Fruit fly (Drosophila melanogaster) whole organism, embryonic: ENCODE data around the gene Sym.

ENCODE experiments used
- Antp ChIP-seq: fragments of 200-800 bp; sonication (Bioruptor generic); optimal IDR thresholded peaks from 3 replicates; lab custom pipeline; 2016; ENCODE audit warnings: missing biosample characterization, missing genetic modification characterization
- B-H1 ChIP-seq: fragments of 200-800 bp; sonication (Bioruptor generic); IDR thresholded peaks from 3 replicates; pipeline ENCODE4 v1.3.6; 2022; ENCODE audit warnings: missing biosample characterization, missing genetic modification characterization
- Bdp1 ChIP-seq: fragments of 200-800 bp; sonication (Bioruptor generic); optimal IDR thresholded peaks from 3 replicates; lab custom pipeline; 2016; ENCODE audit warnings: missing biosample characterization, missing genetic modification characterization
- CG10147 ChIP-seq: fragments of 200-800 bp; sonication (Bioruptor generic); optimal IDR thresholded peaks from 2 replicates; lab custom pipeline; 2019; ENCODE audit warnings: missing biosample characterization, mild to moderate bottlenecking, missing genetic modification characterization, moderate library complexity
- CG10959 ChIP-seq: fragments of 200-800 bp; sonication (Bioruptor generic); IDR thresholded peaks from 2 replicates; pipeline ENCODE4 v1.3.6; 2022; ENCODE audit warnings: missing biosample characterization, missing genetic modification characterization
- CG10979 ChIP-seq: fragments of 200-800 bp; sonication (Bioruptor generic); optimal IDR thresholded peaks from 2 replicates; lab custom pipeline; 2018; ENCODE audit warnings: missing biosample characterization, mild to moderate bottlenecking, missing genetic modification characterization, moderate library complexity
- CG11398 ChIP-seq: fragments of 200-800 bp; sonication (Bioruptor generic); optimal IDR thresholded peaks from 2 replicates; lab custom pipeline; 2016; ENCODE audit warnings: missing biosample characterization, missing genetic modification characterization
- CG12071 ChIP-seq: fragments of 200-800 bp; sonication (Bioruptor generic); optimal IDR thresholded peaks from 3 replicates; lab custom pipeline; 2018; ENCODE audit warnings: missing biosample characterization, mild to moderate bottlenecking, missing genetic modification characterization
- CG12299 ChIP-seq: fragments of 200-800 bp; sonication (Bioruptor generic); optimal IDR thresholded peaks from 2 replicates; lab custom pipeline; 2018; ENCODE audit warnings: missing biosample characterization, mild to moderate bottlenecking, missing genetic modification characterization
- CG13123 ChIP-seq: fragments of 200-800 bp; sonication (Bioruptor generic); optimal IDR thresholded peaks from 2 replicates; lab custom pipeline; 2016; ENCODE audit warnings: missing biosample characterization, missing genetic modification characterization
- CG15514 ChIP-seq: fragments of 200-800 bp; sonication (Bioruptor generic); optimal IDR thresholded peaks from 3 replicates; lab custom pipeline; 2017; ENCODE audit warnings: missing biosample characterization, missing genetic modification characterization, mild to moderate bottlenecking, moderate library complexity, missing genetic modification reagents
- CG2202 ChIP-seq: fragments of 200-800 bp; sonication (Bioruptor generic); optimal IDR thresholded peaks from 2 replicates; lab custom pipeline; 2018; ENCODE audit warnings: missing biosample characterization, mild to moderate bottlenecking, missing genetic modification characterization
- CG30020 ChIP-seq: fragments of 200-800 bp; optimal IDR thresholded peaks from 2 replicates; lab custom pipeline; 2019; ENCODE audit warnings: missing biosample characterization, mild to moderate bottlenecking, missing genetic modification characterization, moderate library complexity
- CG30431 ChIP-seq: fragments of 200-800 bp; sonication (Bioruptor generic); optimal IDR thresholded peaks from 2 replicates; lab custom pipeline; 2017; ENCODE audit warnings: missing biosample characterization, missing genetic modification characterization
- CG4282 ChIP-seq: fragments of 200-800 bp; sonication (Bioruptor generic); optimal IDR thresholded peaks from 2 replicates; lab custom pipeline; 2016; ENCODE audit warnings: missing biosample characterization, missing genetic modification characterization
- CG4328 ChIP-seq: fragments of 200-800 bp; sonication (Bioruptor generic); optimal IDR thresholded peaks from 3 replicates; lab custom pipeline; 2017; ENCODE audit warnings: missing biosample characterization, missing genetic modification reagents, missing genetic modification characterization
- CG6683 ChIP-seq: fragments of 200-800 bp; sonication (Bioruptor generic); optimal IDR thresholded peaks from 2 replicates; lab custom pipeline; 2017; ENCODE audit warnings: missing biosample characterization, mild to moderate bottlenecking, missing genetic modification characterization, missing genetic modification reagents
- CG7556 ChIP-seq: fragments of 200-800 bp; sonication (Bioruptor generic); optimal IDR thresholded peaks from 2 replicates; lab custom pipeline; 2017; ENCODE audit warnings: missing biosample characterization, mild to moderate bottlenecking, missing genetic modification characterization
- CG8944 ChIP-seq: fragments of 200-800 bp; sonication (Bioruptor generic); optimal IDR thresholded peaks from 3 replicates; lab custom pipeline; 2016; ENCODE audit warnings: missing biosample characterization, missing genetic modification characterization
- CG9609 ChIP-seq: fragments of 200-800 bp; sonication (Bioruptor generic); optimal IDR thresholded peaks from 3 replicates; lab custom pipeline; 2016; ENCODE audit warnings: missing biosample characterization, missing genetic modification characterization
- CG9797 ChIP-seq: fragments of 200-800 bp; sonication (Bioruptor generic); optimal IDR thresholded peaks from 3 replicates; lab custom pipeline; 2018; ENCODE audit warnings: missing biosample characterization, mild to moderate bottlenecking, missing genetic modification characterization
- CrebB ChIP-seq: fragments of 200-800 bp; sonication (Bioruptor generic); optimal IDR thresholded peaks from 3 replicates; lab custom pipeline; 2018; ENCODE audit warnings: missing biosample characterization, mild to moderate bottlenecking, missing genetic modification characterization
- Dip2 ChIP-seq: fragments of 200-800 bp; sonication (Bioruptor generic); IDR thresholded peaks from 2 replicates; pipeline ENCODE4 v1.3.6; 2022; ENCODE audit warnings: missing biosample characterization, missing genetic modification characterization
- HLH3B ChIP-seq: fragments of 200-800 bp; sonication (Bioruptor generic); IDR thresholded peaks from 2 replicates; pipeline ENCODE4 v1.3.6; 2022; ENCODE audit warnings: missing biosample characterization, missing genetic modification characterization
- Hr78 ChIP-seq, 2 experiments: fragments of 200-800 bp in 1 of 2; fragments of >200 bp in 1 of 2; sonication (Bioruptor generic) in 1 of 2; optimal IDR thresholded peaks; 2 replicates each; lab custom pipeline; 2017 to 2019; ENCODE audit warnings: missing biosample characterization in 2 of 2, missing genetic modification characterization in 2 of 2, mild to moderate bottlenecking in 1 of 2, moderate library complexity in 1 of 2
- Mad ChIP-seq: fragments of 200-800 bp; sonication (Bioruptor generic); optimal IDR thresholded peaks from 2 replicates; lab custom pipeline; 2016; ENCODE audit warnings: missing biosample characterization, missing genetic modification characterization
- Rx ChIP-seq: fragments of 200-800 bp; sonication (Bioruptor generic); IDR thresholded peaks from 2 replicates; pipeline ENCODE4 v1.3.6; 2022; ENCODE audit warnings: missing biosample characterization, missing genetic modification characterization
- Sox102F ChIP-seq: fragments of 200-800 bp; sonication (Bioruptor generic); optimal IDR thresholded peaks from 2 replicates; lab custom pipeline; 2018; ENCODE audit warnings: missing biosample characterization, mild to moderate bottlenecking, missing genetic modification characterization, moderate library complexity
- ase ChIP-seq: fragments of 200-800 bp; sonication (Bioruptor generic); IDR thresholded peaks from 3 replicates; pipeline ENCODE4 v1.3.6; 2022; ENCODE audit warnings: missing biosample characterization, missing genetic modification characterization
- bigmax ChIP-seq: fragments of 200-800 bp; sonication (Bioruptor generic); optimal IDR thresholded peaks from 2 replicates; lab custom pipeline; 2018; ENCODE audit warnings: missing biosample characterization, mild to moderate bottlenecking, missing genetic modification characterization
- bowl ChIP-seq: fragments of 200-800 bp; sonication (Bioruptor generic); IDR thresholded peaks from 2 replicates; pipeline ENCODE4 v1.3.6; 2022; ENCODE audit warnings: missing biosample characterization, missing genetic modification characterization
- chinmo ChIP-seq: fragments of 200-800 bp; sonication (Bioruptor generic); IDR thresholded peaks from 4 replicates; pipeline ENCODE4 v1.3.6; 2022; ENCODE audit warnings: missing biosample characterization, missing genetic modification characterization; ENCODE audit not compliant: partially characterized antibody
- chn ChIP-seq: fragments of 200-800 bp; sonication (Bioruptor generic); optimal IDR thresholded peaks from 2 replicates; lab custom pipeline; 2016; ENCODE audit warnings: missing biosample characterization, missing genetic modification characterization
- disco-r ChIP-seq: fragments of 200-800 bp; sonication (Bioruptor generic); optimal IDR thresholded peaks from 2 replicates; lab custom pipeline; 2016; ENCODE audit warnings: missing biosample characterization, missing genetic modification characterization
- dpn ChIP-seq, 2 experiments: fragments of 200-800 bp; sonication (Bioruptor generic); optimal IDR thresholded peaks; 3 replicates each; lab custom pipeline; 2016; ENCODE audit warnings: missing biosample characterization in 2 of 2, missing genetic modification characterization in 2 of 2
- hbn ChIP-seq: fragments of 200-800 bp; sonication (Bioruptor generic); IDR thresholded peaks from 2 replicates; pipeline ENCODE4 v1.3.6; 2022; ENCODE audit warnings: missing biosample characterization, missing genetic modification characterization; ENCODE audit not compliant: partially characterized antibody
- jigr1 ChIP-seq: fragments of 200-800 bp; sonication (Bioruptor generic); IDR thresholded peaks from 3 replicates; pipeline ENCODE4 v1.3.6; 2022; ENCODE audit warnings: missing biosample characterization, missing genetic modification characterization
- lola ChIP-seq, 3 experiments: fragments of >200 bp in 2 of 3; fragments of 200-800 bp in 1 of 3; sonication (Bioruptor generic) in 1 of 3; optimal IDR thresholded peaks; 2 replicates each; lab custom pipeline; 2017 to 2019; ENCODE audit warnings: missing biosample characterization in 3 of 3, missing genetic modification characterization in 3 of 3, mild to moderate bottlenecking in 1 of 3, moderate library complexity in 1 of 3
- mirr ChIP-seq: fragments of 200-800 bp; sonication (Bioruptor generic); optimal IDR thresholded peaks from 3 replicates; lab custom pipeline; 2018; ENCODE audit warnings: missing biosample characterization, mild to moderate bottlenecking, missing genetic modification characterization
- nerfin-2 ChIP-seq: fragments of 200-800 bp; sonication (Bioruptor generic); IDR thresholded peaks from 2 replicates; pipeline ENCODE4 v1.3.6; 2022; ENCODE audit warnings: missing biosample characterization, missing genetic modification characterization; ENCODE audit not compliant: partially characterized antibody
- odd ChIP-seq: fragments of 200-800 bp; sonication (Bioruptor generic); optimal IDR thresholded peaks from 2 replicates; lab custom pipeline; 2017; ENCODE audit warnings: missing biosample characterization, mild to moderate bottlenecking, missing genetic modification characterization
- pb ChIP-seq: fragments of 200-800 bp; sonication (Bioruptor generic); optimal IDR thresholded peaks from 3 replicates; lab custom pipeline; 2016; ENCODE audit warnings: missing biosample characterization, missing genetic modification characterization
- sna ChIP-seq: fragments of 200-800 bp; sonication (Bioruptor generic); IDR thresholded peaks from 2 replicates; pipeline ENCODE4 v1.3.6; 2022; ENCODE audit warnings: missing biosample characterization, missing genetic modification characterization; ENCODE audit not compliant: partially characterized antibody
- sqz ChIP-seq: fragments of 200-800 bp; sonication (Bioruptor generic); optimal IDR thresholded peaks from 3 replicates; lab custom pipeline; 2018; ENCODE audit warnings: missing biosample characterization, mild to moderate bottlenecking, missing genetic modification characterization
- unc-4 ChIP-seq: fragments of 200-800 bp; sonication (Bioruptor generic); IDR thresholded peaks from 2 replicates; pipeline ENCODE4 v1.3.6; 2022; ENCODE audit warnings: missing biosample characterization, missing genetic modification characterization; ENCODE audit not compliant: partially characterized antibody
- usp ChIP-seq: fragments of >200 bp; optimal IDR thresholded peaks from 2 replicates; lab custom pipeline; 2017; ENCODE audit warnings: missing biosample characterization, missing genetic modification characterization
- wor ChIP-seq: fragments of 200-800 bp; sonication (Bioruptor generic); IDR thresholded peaks from 2 replicates; pipeline ENCODE4 v1.3.6; 2022; ENCODE audit warnings: missing biosample characterization, missing genetic modification characterization
- zen2 ChIP-seq: fragments of 200-800 bp; sonication (Bioruptor generic); IDR thresholded peaks from 3 replicates; pipeline ENCODE4 v1.3.6; 2022; ENCODE audit warnings: missing biosample characterization, missing genetic modification characterization; ENCODE audit not compliant: partially characterized antibody

Sym gene

dm6 chr3R:5778731-5779593 is 36.7 kb upstream of the Sym start, which contains the start of gene jagn (continued):
- TF ChIP-seq CG10979 = peak; percentile 31
- TF ChIP-seq Dip2 (GFP tag; lab: Robert Waterston, UW) = no peak
- peak; percentile 48 for TF ChIP-seq CG9797 (GFP tag; lab: Kevin White, UChicago)
- 0 out of 2 replicates have a peak, but pooled peaks have one; percentile 29 for TF ChIP-seq HLH3B (GFP tag; lab: Robert Waterston, UW)
- TF ChIP-seq Hr78 (GFP tag; optimal IDR thresholded peaks at IDR 0.05; lab: Kevin White, UChicago) = no peak
- TF ChIP-seq CG7556 (GFP tag; lab: Kevin White, UChicago) = peak; percentile 2
- peak; percentile 99 for TF ChIP-seq sna (GFP tag; lab: Robert Waterston, UW)
- peak; percentile 99 for TF ChIP-seq zen2 (GFP tag; lab: Robert Waterston, UW)
- no peak for TF ChIP-seq CG12299 (tag; lab: Kevin White, UChicago)
- no peak for TF ChIP-seq wor (GFP tag; lab: Robert Waterston, UW)
- TF ChIP-seq disco-r (GFP tag; lab: Kevin White, UChicago) = no peak
- TF ChIP-seq CG10147 (GFP tag; lab: Kevin White, UChicago) = no peak
- peak; percentile 71 for TF ChIP-seq CG8944 (GFP tag; lab: Kevin White, UChicago)
- TF ChIP-seq CG2202 (tag; lab: Kevin White, UChicago) = no peak
- TF ChIP-seq ase = no peak
- peak; percentile 33 for TF ChIP-seq Bdp1 (GFP tag; lab: Kevin White, UChicago)
- no peak for TF ChIP-seq CG10959
- TF ChIP-seq chn (GFP tag; lab: Kevin White, UChicago) = peak; percentile 77
- peak; percentile 98 for TF ChIP-seq unc-4
- no peak for TF ChIP-seq usp (GFP tag; lab: Kevin White, UChicago)
- TF ChIP-seq CG15514 (GFP tag; lab: Kevin White, UChicago) = peak; percentile 87
- peak; percentile 36 for TF ChIP-seq CG11398
- TF ChIP-seq bowl (GFP tag; lab: Robert Waterston, UW) = no peak
- peak; percentile 66 for TF ChIP-seq CrebB (tag; lab: Kevin White, UChicago)
- TF ChIP-seq CG30431 (GFP tag; lab: Kevin White, UChicago) = no peak
- peak; percentile 10 for TF ChIP-seq CG6683
- TF ChIP-seq B-H1 = no peak
- TF ChIP-seq odd (GFP tag; lab: Kevin White, UChicago) = peak; percentile 30
- peak; percentile 41 for TF ChIP-seq Mad (GFP tag; lab: Kevin White, UChicago)
- TF ChIP-seq CG4282 (GFP tag; lab: Kevin White, UChicago) = peak; percentile 12
- TF ChIP-seq CG12071 = peak; percentile 13
- TF ChIP-seq CG13123 = no peak
- no peak for TF ChIP-seq jigr1 (GFP tag; lab: Robert Waterston, UW)
- peak; percentile 59 for TF ChIP-seq CG4328 (GFP tag; lab: Kevin White, UChicago)
- 0 out of 2 replicates have a peak, but pooled peaks have one; percentile 18 for TF ChIP-seq Rx (GFP tag; lab: Robert Waterston, UW)
- no peak for TF ChIP-seq sqz (GFP tag; lab: Kevin White, UChicago)
- TF ChIP-seq chinmo = peak; percentile 99
- TF ChIP-seq Sox102F (GFP tag; lab: Kevin White, UChicago) = peak; percentile 26
- peak; percentile 66 for TF ChIP-seq Antp
- peak in 1 of 3 experiments; percentile 33 for TF ChIP-seq lola (GFP tag; optimal IDR thresholded peaks at IDR 0.05; lab: Kevin White, UChicago)
- peak; percentile 67 to 69 for TF ChIP-seq dpn (GFP tag; optimal IDR thresholded peaks at IDR 0.05; lab: Kevin White, UChicago)
- TF ChIP-seq mirr (GFP tag; lab: Kevin White, UChicago) = no peak
- TF ChIP-seq CG30020 (tag; lab: Kevin White, UChicago) = peak; percentile 41
- peak; percentile 99 for TF ChIP-seq hbn (GFP tag; lab: Robert Waterston, UW)
- peak; percentile 35 for TF ChIP-seq bigmax (GFP tag; lab: Kevin White, UChicago)
- TF ChIP-seq pb = peak; percentile 14
- peak; percentile 63 for TF ChIP-seq CG9609 (GFP tag; lab: Kevin White, UChicago)
- TF ChIP-seq nerfin-2 (GFP tag; lab: Robert Waterston, UW) = peak; percentile 99
